Worm (Caenorhabditis elegans) whole organism, L3 larva: ENCODE measurements around the gene ZC53.22.

ENCODE experiments used
- R02D3.7 ChIP-seq: fragments of 150-350 bp; optimal IDR thresholded peaks from 2 replicates; lab custom pipeline; 2014; ENCODE audit warnings: missing biosample characterization, missing genetic modification characterization
- ZK546.5 ChIP-seq: sonication (generic microtip); optimal IDR thresholded peaks from 2 replicates; lab custom pipeline; 2017; ENCODE audit warnings: missing biosample characterization, missing genetic modification characterization
- aly-2 ChIP-seq: fragments of 150-350 bp; optimal IDR thresholded peaks from 2 replicates; lab custom pipeline; 2014; ENCODE audit warnings: missing biosample characterization, missing genetic modification characterization
- ama-1 ChIP-seq: fragments of 150-350 bp; optimal IDR thresholded peaks from 2 replicates; lab custom pipeline; 2018
- ceh-16 ChIP-seq: sonication (generic microtip); optimal IDR thresholded peaks from 2 replicates; lab custom pipeline; 2017; ENCODE audit warnings: missing biosample characterization, missing genetic modification characterization
- ceh-28 ChIP-seq: fragments of 150-350 bp; optimal IDR thresholded peaks from 2 replicates; lab custom pipeline; 2014; ENCODE audit warnings: missing biosample characterization, missing genetic modification reagents, missing genetic modification characterization
- ceh-82 ChIP-seq: fragments of 150-350 bp; optimal IDR thresholded peaks from 2 replicates; lab custom pipeline; 2014; ENCODE audit warnings: missing biosample characterization, missing genetic modification characterization
- ceh-9 ChIP-seq: sonication (generic microtip); optimal IDR thresholded peaks from 2 replicates; lab custom pipeline; 2018; ENCODE audit warnings: missing biosample characterization, missing genetic modification characterization
- egl-27 ChIP-seq: sonication (generic microtip); optimal IDR thresholded peaks from 4 replicates; lab custom pipeline; 2017; ENCODE audit warnings: missing biosample characterization, missing genetic modification reagents, missing genetic modification characterization
- egl-5 ChIP-seq: fragments of 150-350 bp; optimal IDR thresholded peaks from 2 replicates; lab custom pipeline; 2017; ENCODE audit warnings: missing biosample characterization, missing genetic modification reagents, missing genetic modification characterization, inconsistent platforms
- elt-2 ChIP-seq: sonication (generic microtip); optimal IDR thresholded peaks from 2 replicates; lab custom pipeline; 2016; ENCODE audit warnings: missing genetic modification reagents, mild to moderate bottlenecking, missing genetic modification characterization, missing compliant biosample characterization
- elt-3 ChIP-seq, 3 experiments: fragments of 150-350 bp in 1 of 3; sonication (generic microtip) in 2 of 3; optimal IDR thresholded peaks; 2 replicates in 2 of 3; 4 replicates in 1 of 3; lab custom pipeline; 2014 to 2017; ENCODE audit warnings: missing biosample characterization in 3 of 3, missing genetic modification characterization in 3 of 3
- eor-1 ChIP-seq, 2 experiments: fragments of 150-350 bp; optimal IDR thresholded peaks; 2 replicates each; lab custom pipeline; 2014 to 2018; ENCODE audit warnings: missing biosample characterization in 2 of 2, missing genetic modification characterization in 2 of 2
- fkh-10 ChIP-seq: sonication (generic microtip); optimal IDR thresholded peaks from 2 replicates; lab custom pipeline; 2017; ENCODE audit warnings: missing biosample characterization, missing genetic modification reagents, missing genetic modification characterization
- hmg-11 ChIP-seq: sonication (generic microtip); optimal IDR thresholded peaks from 2 replicates; lab custom pipeline; 2016; ENCODE audit warnings: missing genetic modification characterization, missing compliant biosample characterization
- jun-1 ChIP-seq: fragments of 150-350 bp; optimal IDR thresholded peaks from 2 replicates; lab custom pipeline; 2014; ENCODE audit warnings: missing biosample characterization, missing genetic modification reagents, missing genetic modification characterization
- lin-39 ChIP-seq: fragments of 150-350 bp; optimal IDR thresholded peaks from 2 replicates; lab custom pipeline; 2018; ENCODE audit warnings: missing biosample characterization, missing genetic modification reagents, missing genetic modification characterization
- lsy-12 ChIP-seq: sonication (generic microtip); optimal IDR thresholded peaks from 2 replicates; lab custom pipeline; 2016; ENCODE audit warnings: mild to moderate bottlenecking, missing genetic modification characterization, missing compliant biosample characterization
- mdl-1 ChIP-seq: fragments of 150-350 bp; optimal IDR thresholded peaks from 2 replicates; lab custom pipeline; 2014; ENCODE audit warnings: missing biosample characterization, missing genetic modification characterization
- mml-1 ChIP-seq: fragments of 150-350 bp; sonication (generic microtip); optimal IDR thresholded peaks from 3 replicates; lab custom pipeline; 2014; ENCODE audit warnings: missing biosample characterization, missing genetic modification characterization
- nfya-1 ChIP-seq: sonication (generic microtip); optimal IDR thresholded peaks from 2 replicates; lab custom pipeline; 2017; ENCODE audit warnings: missing genetic modification characterization, mild to moderate bottlenecking, missing compliant biosample characterization, antibody characterized with exemption, moderate library complexity; ENCODE audit not compliant: insufficient read depth
- nhr-11 ChIP-seq: fragments of 150-350 bp; optimal IDR thresholded peaks from 2 replicates; lab custom pipeline; 2014; ENCODE audit warnings: missing biosample characterization, missing genetic modification characterization
- nhr-12 ChIP-seq: fragments of 150-350 bp; optimal IDR thresholded peaks from 2 replicates; lab custom pipeline; 2014; ENCODE audit warnings: missing biosample characterization, missing genetic modification characterization
- nhr-25 ChIP-seq: sonication (generic microtip); optimal IDR thresholded peaks from 2 replicates; lab custom pipeline; 2017; ENCODE audit warnings: missing biosample characterization, missing genetic modification characterization
- nhr-28 ChIP-seq: fragments of 150-350 bp; optimal IDR thresholded peaks from 2 replicates; lab custom pipeline; 2014; ENCODE audit warnings: missing biosample characterization, missing genetic modification characterization
- nhr-76 ChIP-seq: fragments of 150-350 bp; sonication (generic microtip); optimal IDR thresholded peaks from 5 replicates; lab custom pipeline; 2014; ENCODE audit warnings: missing biosample characterization, missing genetic modification characterization
- nhr-77 ChIP-seq: fragments of 150-350 bp; optimal IDR thresholded peaks from 2 replicates; lab custom pipeline; 2014; ENCODE audit warnings: missing biosample characterization, missing genetic modification characterization
- pha-4 ChIP-seq: fragments of 150-350 bp; optimal IDR thresholded peaks from 2 replicates; lab custom pipeline; 2014; ENCODE audit warnings: missing biosample characterization, missing genetic modification reagents, missing genetic modification characterization
- pqm-1 ChIP-seq: fragments of 150-350 bp; optimal IDR thresholded peaks from 2 replicates; lab custom pipeline; 2017; ENCODE audit warnings: missing biosample characterization, missing genetic modification characterization, inconsistent platforms
- sea-2 ChIP-seq: fragments of 150-350 bp; sonication (generic microtip); optimal IDR thresholded peaks from 4 replicates; lab custom pipeline; 2014; ENCODE audit warnings: missing biosample characterization, missing genetic modification reagents, missing genetic modification characterization
- skn-1 ChIP-seq: fragments of 150-350 bp; optimal IDR thresholded peaks from 2 replicates; lab custom pipeline; 2014; ENCODE audit warnings: missing biosample characterization, missing genetic modification characterization
- snpc-4 ChIP-seq: fragments of 150-350 bp; optimal IDR thresholded peaks from 2 replicates; lab custom pipeline; 2014; ENCODE audit warnings: missing biosample characterization, missing genetic modification characterization
- tbx-2 ChIP-seq: sonication (generic microtip); optimal IDR thresholded peaks from 2 replicates; lab custom pipeline; 2016; ENCODE audit warnings: mild to moderate bottlenecking, missing genetic modification characterization, missing compliant biosample characterization
- unc-62 ChIP-seq: fragments of 150-350 bp; sonication (generic microtip); optimal IDR thresholded peaks from 4 replicates; lab custom pipeline; 2014; ENCODE audit warnings: missing biosample characterization, missing genetic modification reagents, missing genetic modification characterization
- zag-1 ChIP-seq: fragments of 150-350 bp; optimal IDR thresholded peaks from 2 replicates; lab custom pipeline; 2014; ENCODE audit warnings: missing biosample characterization, missing genetic modification characterization
- ztf-11 ChIP-seq: fragments of 150-350 bp; optimal IDR thresholded peaks from 2 replicates; lab custom pipeline; 2014; ENCODE audit warnings: missing biosample characterization, missing genetic modification characterization
- ztf-4 ChIP-seq: fragments of 150-350 bp; optimal IDR thresholded peaks from 2 replicates; lab custom pipeline; 2014; ENCODE audit warnings: missing biosample characterization, missing genetic modification characterization

Gene ZC53.22

ce11 chrX:1907009-1907408, 15.2 kb downstream of the ZC53.22 start:
- TF ChIP-seq egl-27 (tag; lab: Kevin White, UChicago) (no peak), egl-5 (tag; lab: Kevin White, UChicago) (no peak), fkh-10 (peak; percentile 70)

- no peak for TF ChIP-seq egl-5 (tag; lab: Kevin White, UChicago)
Observed at ce11 chrX:1901480-1901879, 20.7 kb downstream of the ZC53.22 start.

- TF ChIP-seq tbx-2 (tag; lab: Kevin White, UChicago) (no peak), ceh-9 (no peak), fkh-10 (no peak), skn-1 (tag; lab: Kevin White, UChicago) (no peak)
Observed at ce11 chrX:1897243-1897642, 25.0 kb downstream of the ZC53.22 start, which contains the start of gene B0294.1. B0294.1 (minus strand) TSS chrX:1897343.

DNA sequence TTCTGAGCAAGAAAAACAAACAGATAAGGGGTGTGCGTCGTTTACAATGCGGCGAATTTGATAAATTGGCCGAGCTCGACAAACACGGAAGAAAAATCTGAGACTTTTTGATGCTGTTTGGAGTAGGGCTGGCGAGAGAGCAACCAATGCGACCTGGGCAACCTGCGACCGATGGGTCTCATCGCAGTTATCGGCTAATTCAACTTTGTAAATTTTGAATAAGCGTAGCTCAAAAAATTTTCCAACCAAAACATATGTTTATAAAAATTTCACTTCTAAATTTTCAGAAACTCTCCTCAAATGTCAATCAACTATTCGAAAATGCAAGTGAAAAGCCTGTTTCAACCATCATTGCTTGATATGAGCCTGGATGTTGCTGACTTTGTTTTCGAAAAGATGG, 30.3 kb downstream of the ZC53.22 start, which contains the start of gene B0294.3:
B0294.3 (plus strand) TSS at position 301 of the 400 bp plus-strand sequence.
- TF ChIP-seq nhr-11 (tag; lab: Kevin White, UChicago) (no peak), zag-1 (tag; lab: Kevin White, UChicago) (no peak), hmg-11 (tag; lab: Kevin White, UChicago) (no peak), lsy-12 (tag; lab: Kevin White, UChicago) (no peak), mdl-1 (no peak), ZK546.5 (tag; lab: Kevin White, UChicago) (no peak), tbx-2 (tag; lab: Kevin White, UChicago) (no peak), skn-1 (tag; lab: Kevin White, UChicago) (no peak)

DNA sequence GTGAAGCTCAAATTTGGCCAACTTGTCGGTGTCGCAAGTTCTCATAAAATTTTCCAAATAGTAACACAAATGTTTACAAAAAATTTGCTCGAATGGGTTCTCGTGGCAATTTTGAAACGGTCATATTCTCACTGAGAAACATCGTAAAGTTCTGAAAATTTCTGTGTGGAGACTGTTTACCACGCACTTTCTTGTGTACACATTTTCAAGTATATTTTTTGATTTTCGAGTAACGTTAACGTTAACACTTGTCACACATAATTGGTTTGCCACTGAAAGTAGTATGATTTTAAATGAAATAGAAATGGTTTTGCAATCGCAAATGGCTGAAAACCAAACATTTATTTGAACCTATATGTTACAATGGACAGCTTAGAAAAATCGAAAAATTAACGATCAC, 31.4 kb downstream of the ZC53.22 start:
- TF ChIP-seq ceh-28 (tag; lab: Kevin White, UChicago) (no peak), ceh-16 (no peak), aly-2 (tag; lab: Kevin White, UChicago) (no peak), nhr-28 (no peak), nhr-77 (tag; lab: Kevin White, UChicago) (no peak)
- TF ChIP-seq, all 47 proteins: peak for 0

DNA sequence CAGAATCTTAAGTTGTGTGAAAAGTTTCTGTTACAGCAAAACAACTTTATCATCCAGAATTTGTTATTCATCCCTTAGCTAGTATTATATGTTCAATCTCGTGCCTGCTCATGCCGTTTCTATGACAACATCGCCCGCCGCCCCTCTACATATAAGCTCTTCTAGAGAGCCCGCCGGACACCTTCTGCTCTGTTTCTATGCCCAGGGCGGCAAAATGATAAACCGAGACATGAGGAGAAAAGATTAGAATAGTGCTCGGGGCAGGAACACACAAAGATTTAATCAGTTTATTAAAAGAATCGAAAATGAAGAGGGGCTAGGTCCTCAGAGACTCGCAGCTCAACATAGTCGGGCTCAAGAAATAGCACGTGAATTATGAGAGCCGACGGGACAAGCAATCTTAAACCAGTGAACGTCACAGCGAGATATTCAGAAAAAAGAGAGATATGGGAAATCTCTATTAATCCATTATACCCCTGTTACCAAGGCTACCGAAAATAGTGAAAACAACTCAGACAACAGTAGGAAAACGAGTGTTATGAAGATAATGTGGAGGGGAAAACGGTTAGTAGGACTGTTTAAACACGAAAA, 33.7 kb downstream of the ZC53.22 start:
- peak; percentile 25 for TF ChIP-seq R02D3.7
- no peak for TF ChIP-seq ceh-16
- TF ChIP-seq nhr-76 (tag; lab: Kevin White, UChicago), result no peak
- no peak for TF ChIP-seq ceh-9
- peak; percentile 67 for TF ChIP-seq jun-1 (tag; lab: Kevin White, UChicago)
- peak; percentile 63 for TF ChIP-seq ceh-28 (tag; lab: Kevin White, UChicago)
- TF ChIP-seq elt-2 (tag; lab: Kevin White, UChicago), result peak; percentile 13
- TF ChIP-seq lsy-12 (tag; lab: Kevin White, UChicago), result peak; percentile 9
- TF ChIP-seq snpc-4 (tag; lab: Kevin White, UChicago), result peak; percentile 64
- no peak for TF ChIP-seq hmg-11 (tag; lab: Kevin White, UChicago)
- TF ChIP-seq lin-39, result peak; percentile 16
- peak; percentile 38 for TF ChIP-seq nfya-1
- TF ChIP-seq nhr-11 (tag; lab: Kevin White, UChicago), result peak; percentile 32
- peak; percentile 80 for TF ChIP-seq skn-1 (tag; lab: Kevin White, UChicago)
- TF ChIP-seq aly-2 (tag; lab: Kevin White, UChicago), result no peak
- peak; percentile 27 for TF ChIP-seq pha-4 (tag; lab: Kevin White, UChicago)
- TF ChIP-seq egl-5 (tag; lab: Kevin White, UChicago), result peak; percentile 5
- no peak for TF ChIP-seq ceh-82 (tag; lab: Kevin White, UChicago)
- peak; percentile 85 for TF ChIP-seq tbx-2 (tag; lab: Kevin White, UChicago)
- no peak for TF ChIP-seq nhr-28
- TF ChIP-seq, all 47 proteins: peak for 13

- TF ChIP-seq egl-27 (tag; lab: Kevin White, UChicago), result no peak
- TF ChIP-seq sea-2, result no peak
- TF ChIP-seq lin-39, result no peak
- TF ChIP-seq ztf-4 (tag; lab: Kevin White, UChicago), result no peak
- peak; percentile 14 for TF ChIP-seq jun-1 (tag; lab: Kevin White, UChicago)
- TF ChIP-seq hmg-11 (tag; lab: Kevin White, UChicago), result peak; percentile 97
- TF ChIP-seq pqm-1 (tag; lab: Kevin White, UChicago), result peak; percentile 15
- TF ChIP-seq tbx-2 (tag; lab: Kevin White, UChicago), result peak; percentile 65
- no peak for TF ChIP-seq elt-3 (tag; optimal IDR thresholded peaks at IDR 0.05; lab: Kevin White, UChicago)
- TF ChIP-seq nfya-1, result peak; percentile 47
- TF ChIP-seq elt-2 (tag; lab: Kevin White, UChicago), result peak; percentile 20
- no peak for TF ChIP-seq ceh-16
- TF ChIP-seq nhr-12 (tag; lab: Kevin White, UChicago), result no peak
- no peak for TF ChIP-seq nhr-11 (tag; lab: Kevin White, UChicago)
- no peak for TF ChIP-seq unc-62
- TF ChIP-seq skn-1 (tag; lab: Kevin White, UChicago), result peak; percentile 29
- peak; percentile 40 for TF ChIP-seq snpc-4 (tag; lab: Kevin White, UChicago)
- TF ChIP-seq lsy-12 (tag; lab: Kevin White, UChicago), result peak; percentile 72
- no peak for TF ChIP-seq ama-1
- TF ChIP-seq mml-1, result no peak
- TF ChIP-seq eor-1 (tag; optimal IDR thresholded peaks at IDR 0.05; lab: Kevin White, UChicago), result peak in 1 of 2 experiments; percentile 35
- no peak for TF ChIP-seq ztf-11
- TF ChIP-seq egl-5 (tag; lab: Kevin White, UChicago), result no peak
- no peak for TF ChIP-seq nhr-25 (tag; lab: Kevin White, UChicago)
- TF ChIP-seq ceh-82 (tag; lab: Kevin White, UChicago), result peak; percentile 24
Observed at ce11 chrX:1880665-1881064, 41.5 kb downstream of the ZC53.22 start.
